Worm (Caenorhabditis elegans) whole organism, L2 larva: ENCODE data around the gene ida-1.

Source experiments
- lin-39 ChIP-seq: fragments of 150-350 bp; optimal IDR thresholded peaks from 2 replicates; lab custom pipeline; 2014; ENCODE audit warnings: missing biosample characterization, missing genetic modification reagents, missing genetic modification characterization
- peb-1 ChIP-seq: fragments of 150-350 bp; optimal IDR thresholded peaks from 2 replicates; lab custom pipeline; 2014; ENCODE audit warnings: missing biosample characterization, missing genetic modification characterization
- skn-1 ChIP-seq: sonication (generic microtip); optimal IDR thresholded peaks from 2 replicates; lab custom pipeline; 2017; ENCODE audit warnings: missing biosample characterization, missing genetic modification characterization
- unc-39 ChIP-seq: fragments of 150-350 bp; optimal IDR thresholded peaks from 2 replicates; lab custom pipeline; 2014; ENCODE audit warnings: missing biosample characterization, missing genetic modification characterization

DNA sequence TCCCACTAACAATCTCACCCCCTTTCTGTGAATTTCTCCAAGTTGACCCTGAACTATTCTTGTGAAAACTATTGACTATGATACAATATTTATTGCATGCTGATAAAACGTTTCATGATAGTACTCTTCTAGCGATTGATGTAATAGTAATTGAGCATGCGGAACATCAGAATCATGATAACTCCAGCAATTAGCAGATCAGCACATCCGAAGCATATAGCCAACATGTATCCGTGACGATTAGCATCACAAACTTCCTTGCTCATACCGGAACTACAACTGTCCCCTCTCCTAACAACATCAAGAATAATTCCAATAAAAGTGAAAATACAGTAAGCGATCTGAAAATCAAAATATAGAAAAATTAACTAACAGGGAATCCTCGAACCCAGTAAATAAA is 25.3 kb upstream of the ida-1 start:
- TF ChIP-seq skn-1 (tag; lab: Kevin White, UChicago) = no peak
- no peak for TF ChIP-seq lin-39 (tag; lab: Kevin White, UChicago)
- no peak for TF ChIP-seq peb-1
- TF ChIP-seq unc-39 (tag; lab: Kevin White, UChicago) = no peak
